Worm (Caenorhabditis elegans): ENCODE results near the gene pat-3.

- no peak for TF ChIP-seq alr-1 (tag; optimal IDR thresholded peaks at IDR 0.05)
- TF ChIP-seq fos-1 (tag; optimal IDR thresholded peaks at IDR 0.05), result no peak
These were observed 43.9 kb upstream of the pat-3 start for ce11 chrIII:3957850-3958249.

All from whole organism, L2 larva.